Worm (Caenorhabditis elegans) whole organism, L4 larva: ENCODE measurements around the gene bicd-1.

Experiments
- F37D6.2 ChIP-seq: sonication (generic microtip); optimal IDR thresholded peaks from 2 replicates; lab custom pipeline; 2016; ENCODE audit warnings: mild to moderate bottlenecking, missing genetic modification characterization, missing compliant biosample characterization
- F49E8.2 ChIP-seq: sonication (generic microtip); optimal IDR thresholded peaks from 2 replicates; lab custom pipeline; 2016; ENCODE audit warnings: missing compliant biosample characterization, mild to moderate bottlenecking, missing genetic modification characterization, borderline replicate concordance
- R02D3.7 ChIP-seq: fragments of 150-350 bp; sonication (generic microtip); optimal IDR thresholded peaks from 3 replicates; lab custom pipeline; 2014; ENCODE audit warnings: missing biosample characterization, missing genetic modification characterization
- Y75B8A.6 ChIP-seq: fragments of 200-800 bp; sonication (Bioruptor generic); IDR thresholded peaks from 2 replicates; pipeline ENCODE4 v1.3.6; 2022; ENCODE audit warnings: missing genetic modification reagents, missing genetic modification characterization, missing compliant biosample characterization
- ceh-20 ChIP-seq: fragments of 200-800 bp; sonication (Bioruptor generic); IDR thresholded peaks from 2 replicates; pipeline ENCODE4 v1.3.6; 2022; ENCODE audit warnings: missing genetic modification reagents, missing genetic modification characterization, missing compliant biosample characterization
- ceh-32 ChIP-seq: sonication (generic microtip); optimal IDR thresholded peaks from 2 replicates; lab custom pipeline; 2016; ENCODE audit warnings: mild to moderate bottlenecking, missing genetic modification characterization, missing compliant biosample characterization; ENCODE audit not compliant: poor library complexity
- ceh-62 ChIP-seq: sonication (generic microtip); optimal IDR thresholded peaks from 2 replicates; lab custom pipeline; 2017; ENCODE audit warnings: missing biosample characterization, missing genetic modification characterization
- daf-16 ChIP-seq, 3 experiments: sonication (generic microtip); optimal IDR thresholded peaks; 2 replicates each; lab custom pipeline; 2016 to 2017; ENCODE audit warnings: missing genetic modification characterization in 3 of 3, missing genetic modification reagents in 3 of 3, mild to moderate bottlenecking in 2 of 3, missing compliant biosample characterization in 2 of 3, missing biosample characterization in 1 of 3, moderate library complexity in 1 of 3
- daf-8 ChIP-seq: fragments of 200-800 bp; sonication (Bioruptor generic); IDR thresholded peaks from 2 replicates; pipeline ENCODE4 v1.3.6; 2022; ENCODE audit warnings: missing genetic modification characterization, missing compliant biosample characterization
- dve-1 ChIP-seq: sonication (generic microtip); optimal IDR thresholded peaks from 2 replicates; lab custom pipeline; 2017; ENCODE audit warnings: antibody characterized with exemption, mild to moderate bottlenecking, missing genetic modification characterization, missing compliant biosample characterization; ENCODE audit not compliant: insufficient read depth
- fkh-10 ChIP-seq: fragments of 150-350 bp; optimal IDR thresholded peaks from 2 replicates; lab custom pipeline; 2014; ENCODE audit warnings: missing biosample characterization, missing genetic modification reagents, missing genetic modification characterization
- fos-1 ChIP-seq: fragments of 150-350 bp; optimal IDR thresholded peaks from 2 replicates; lab custom pipeline; 2014; ENCODE audit warnings: missing biosample characterization, missing genetic modification characterization
- hif-1 ChIP-seq, 2 experiments: sonication (generic microtip); optimal IDR thresholded peaks; 2 replicates each; lab custom pipeline; 2016 to 2017; ENCODE audit warnings: missing compliant biosample characterization in 2 of 2, missing genetic modification characterization in 2 of 2, missing genetic modification reagents in 2 of 2, missing genotype in 2 of 2, mild to moderate bottlenecking in 1 of 2
- hlh-30 ChIP-seq: sonication (generic microtip); optimal IDR thresholded peaks from 2 replicates; lab custom pipeline; 2017; ENCODE audit warnings: antibody characterized with exemption, mild to moderate bottlenecking, missing genetic modification characterization, missing compliant biosample characterization; ENCODE audit not compliant: insufficient read depth
- jun-1 ChIP-seq: fragments of 150-350 bp; optimal IDR thresholded peaks from 2 replicates; lab custom pipeline; 2014; ENCODE audit warnings: missing biosample characterization, missing genetic modification reagents, missing genetic modification characterization
- lim-7 ChIP-seq: fragments of 200-800 bp; sonication (Bioruptor generic); IDR thresholded peaks from 2 replicates; pipeline ENCODE4 v1.3.6; 2022; ENCODE audit warnings: missing genetic modification characterization, missing compliant biosample characterization
- lin-29 ChIP-seq: fragments of 200-800 bp; sonication (Bioruptor generic); IDR thresholded peaks from 2 replicates; pipeline ENCODE4 v1.3.6; 2022; ENCODE audit warnings: missing genetic modification reagents, missing genetic modification characterization, missing compliant biosample characterization
- lir-3 ChIP-seq: sonication (generic microtip); optimal IDR thresholded peaks from 2 replicates; lab custom pipeline; 2016; ENCODE audit warnings: mild to moderate bottlenecking, missing genetic modification characterization, missing compliant biosample characterization
- lsy-2 ChIP-seq, 2 experiments: fragments of 150-350 bp in 1 of 2; sonication (generic microtip) in 1 of 2; optimal IDR thresholded peaks; 2 replicates each; lab custom pipeline; 2014 to 2017; ENCODE audit warnings: missing biosample characterization in 2 of 2, missing genetic modification characterization in 2 of 2
- madf-5 ChIP-seq, 2 experiments: fragments of 200-800 bp; sonication (Bioruptor generic); IDR thresholded peaks; 2 replicates each; pipeline ENCODE4 v1.3.6; 2022; ENCODE audit warnings: missing compliant biosample characterization in 2 of 2, missing genetic modification characterization in 2 of 2
- mdl-1 ChIP-seq, 2 experiments: fragments of 150-350 bp in 1 of 2; sonication (generic microtip) in 1 of 2; optimal IDR thresholded peaks; 2 replicates each; lab custom pipeline; 2014 to 2017; ENCODE audit warnings: missing biosample characterization in 2 of 2, missing genetic modification characterization in 2 of 2
- mdt-29 ChIP-seq: fragments of 200-800 bp; sonication (Bioruptor generic); IDR thresholded peaks from 2 replicates; pipeline ENCODE4 v1.3.6; 2022; ENCODE audit warnings: missing genetic modification reagents, missing genetic modification characterization, missing compliant biosample characterization
- mep-1 ChIP-seq: fragments of 150-350 bp; sonication (generic microtip); optimal IDR thresholded peaks from 3 replicates; lab custom pipeline; 2014; ENCODE audit warnings: missing biosample characterization, missing genetic modification characterization
- nhr-10 ChIP-seq: fragments of 150-350 bp; optimal IDR thresholded peaks from 2 replicates; lab custom pipeline; 2014; ENCODE audit warnings: missing biosample characterization, missing genetic modification characterization
- nhr-25 ChIP-seq: sonication (generic microtip); optimal IDR thresholded peaks from 2 replicates; lab custom pipeline; 2017; ENCODE audit warnings: missing genetic modification characterization, mild to moderate bottlenecking, missing compliant biosample characterization, antibody characterized with exemption, moderate library complexity, borderline replicate concordance; ENCODE audit not compliant: insufficient read depth
- nhr-28 ChIP-seq: fragments of 150-350 bp; optimal IDR thresholded peaks from 2 replicates; lab custom pipeline; 2014; ENCODE audit warnings: missing biosample characterization, missing genetic modification characterization
- nhr-41 ChIP-seq: fragments of 200-800 bp; sonication (Bioruptor generic); IDR thresholded peaks from 2 replicates; pipeline ENCODE4 v1.3.6; 2022; ENCODE audit warnings: missing genetic modification reagents, missing genetic modification characterization, missing compliant biosample characterization
- nhr-42 ChIP-seq: fragments of 200-800 bp; sonication (Bioruptor generic); IDR thresholded peaks from 2 replicates; pipeline ENCODE4 v1.3.6; 2022; ENCODE audit warnings: missing genetic modification characterization, missing compliant biosample characterization
- nhr-6 ChIP-seq: fragments of 150-350 bp; optimal IDR thresholded peaks from 2 replicates; lab custom pipeline; 2014; ENCODE audit warnings: missing biosample characterization, missing genetic modification characterization
- php-3 ChIP-seq: fragments of 200-800 bp; sonication (Bioruptor generic); IDR thresholded peaks from 2 replicates; pipeline ENCODE4 v1.3.6; 2022; ENCODE audit warnings: missing genetic modification reagents, missing genetic modification characterization, missing compliant biosample characterization
- spr-1 ChIP-seq: sonication (generic microtip); optimal IDR thresholded peaks from 2 replicates; lab custom pipeline; 2016; ENCODE audit warnings: mild to moderate bottlenecking, missing genetic modification characterization, missing compliant biosample characterization
- tra-1 ChIP-seq: fragments of 200-800 bp; sonication (Bioruptor generic); IDR thresholded peaks from 2 replicates; pipeline ENCODE4 v1.3.6; 2022; ENCODE audit warnings: missing genetic modification reagents, missing genetic modification characterization, missing compliant biosample characterization
- unc-39 ChIP-seq: sonication (generic microtip); optimal IDR thresholded peaks from 2 replicates; lab custom pipeline; 2017; ENCODE audit warnings: missing biosample characterization, missing genetic modification characterization
- vab-7 ChIP-seq: fragments of 200-800 bp; sonication (Bioruptor generic); IDR thresholded peaks from 2 replicates; pipeline ENCODE4 v1.3.6; 2022; ENCODE audit warnings: missing genetic modification reagents, missing genetic modification characterization, missing compliant biosample characterization
- zag-1 ChIP-seq: fragments of 150-350 bp; optimal IDR thresholded peaks from 2 replicates; lab custom pipeline; 2014; ENCODE audit warnings: missing biosample characterization, missing genetic modification characterization
- zip-11 ChIP-seq: fragments of 200-800 bp; sonication (Bioruptor generic); IDR thresholded peaks from 2 replicates; pipeline ENCODE4 v1.3.6; 2022; ENCODE audit warnings: missing genetic modification characterization, missing compliant biosample characterization
- ztf-11 ChIP-seq: fragments of 150-350 bp; optimal IDR thresholded peaks from 2 replicates; lab custom pipeline; 2014; ENCODE audit warnings: missing biosample characterization, missing genetic modification characterization
- ztf-7 ChIP-seq: fragments of 150-350 bp; optimal IDR thresholded peaks from 2 replicates; lab custom pipeline; 2014; ENCODE audit warnings: missing biosample characterization, missing genetic modification characterization

The bicd-1 gene

ce11 chrIV:6548609-6549008 lies 23.5 kb downstream of the bicd-1 start, which contains the start of gene fan-1 (continued):
- no peak for TF ChIP-seq nhr-28
- no peak for TF ChIP-seq lin-29
- no peak for TF ChIP-seq F49E8.2 (tag; lab: Kevin White, UChicago)
- TF ChIP-seq mdl-1 (tag; optimal IDR thresholded peaks at IDR 0.05; lab: Kevin White, UChicago), result no peak
- TF ChIP-seq lim-7 (GFP tag; lab: Robert Waterston, UW), result no peak
- no peak for TF ChIP-seq hif-1 (tag; optimal IDR thresholded peaks at IDR 0.05; lab: Kevin White, UChicago)
- TF ChIP-seq nhr-6, result peak; percentile 53
- TF ChIP-seq hlh-30, result peak; percentile 19
- TF ChIP-seq nhr-41, result no peak
- no peak for TF ChIP-seq jun-1 (tag; lab: Kevin White, UChicago)
- TF ChIP-seq ceh-20 (GFP tag; lab: Robert Waterston, UW), result no peak
- no peak for TF ChIP-seq lir-3 (tag; lab: Kevin White, UChicago)
- TF ChIP-seq R02D3.7 (tag; lab: Kevin White, UChicago), result no peak
- peak; percentile 60 for TF ChIP-seq dve-1 (tag; lab: Kevin White, UChicago)
- TF ChIP-seq mdt-29, result no peak
- TF ChIP-seq Y75B8A.6 (GFP tag; lab: Robert Waterston, UW), result no peak
- TF ChIP-seq ceh-62, result no peak
- TF ChIP-seq nhr-42, result 0 out of 2 replicates have a peak, but pooled peaks have one; percentile 30
- no peak for TF ChIP-seq nhr-10 (tag; lab: Kevin White, UChicago)
- no peak for TF ChIP-seq daf-16 (GFP tag; optimal IDR thresholded peaks at IDR 0.05; lab: Kevin White, UChicago)
- TF ChIP-seq daf-16 (tag; optimal IDR thresholded peaks at IDR 0.05; lab: Kevin White, UChicago), result no peak
- TF ChIP-seq madf-5 (GFP tag; IDR thresholded peaks at IDR 0.05; lab: Robert Waterston, UW), result no peak
- TF ChIP-seq daf-8 (GFP tag; lab: Robert Waterston, UW), result no peak
- TF ChIP-seq zag-1 (tag; lab: Kevin White, UChicago), result no peak
- no peak for TF ChIP-seq vab-7 (GFP tag; lab: Robert Waterston, UW)
- peak; percentile 28 for TF ChIP-seq mep-1
- no peak for TF ChIP-seq ztf-7 (tag; lab: Kevin White, UChicago)
- TF ChIP-seq php-3, result no peak
- no peak for TF ChIP-seq zip-11 (GFP tag; lab: Robert Waterston, UW)
- TF ChIP-seq lsy-2 (tag; optimal IDR thresholded peaks at IDR 0.05; lab: Kevin White, UChicago), result peak in 1 of 2 experiments; percentile 70
- no peak for TF ChIP-seq ztf-11 (tag; lab: Kevin White, UChicago)
- TF ChIP-seq F37D6.2 (tag; lab: Kevin White, UChicago), result peak; percentile 2
- TF ChIP-seq spr-1 (tag; lab: Kevin White, UChicago), result no peak

ce11 chrIV:6547397-6547796 lies 24.7 kb downstream of the bicd-1 start:
- TF ChIP-seq fkh-10 (peak; percentile 25), ceh-62 (no peak), mdl-1 (tag; optimal IDR thresholded peaks at IDR 0.05; lab: Kevin White, UChicago) (no peak)

- no peak for TF ChIP-seq unc-39 (tag; lab: Kevin White, UChicago)
- peak in 1 of 2 experiments; percentile 23 for TF ChIP-seq lsy-2 (tag; optimal IDR thresholded peaks at IDR 0.05; lab: Kevin White, UChicago)
Observed at ce11 chrIV:6542962-6543361, 29.2 kb downstream of the bicd-1 start.

ce11 chrIV:6541435-6541834 lies 30.7 kb downstream of the bicd-1 start, which contains the start of gene C01G5.25:
TSS of gene C01G5.25 (plus strand) at chrIV:6541684.
- TF ChIP-seq ztf-11 (tag; lab: Kevin White, UChicago) (no peak), daf-16 (GFP tag; optimal IDR thresholded peaks at IDR 0.05; lab: Kevin White, UChicago) (no peak), daf-16 (tag; optimal IDR thresholded peaks at IDR 0.05; lab: Kevin White, UChicago) (no peak), tra-1 (GFP tag; lab: Robert Waterston, UW) (no peak), fkh-10 (peak; percentile 38), ceh-32 (no peak), fos-1 (tag; lab: Kevin White, UChicago) (no peak), nhr-25 (tag; lab: Kevin White, UChicago) (no peak)
